Worm (Caenorhabditis elegans) whole organism, late embryonic: ENCODE data around the gene nlt-1.

ENCODE experiments used
- C08G9.2 ChIP-seq: sonication (generic microtip); optimal IDR thresholded peaks from 2 replicates; lab custom pipeline; 2016; ENCODE audit warnings: mild to moderate bottlenecking, missing genetic modification characterization, moderate library complexity, missing compliant biosample characterization
- K02D7.2 ChIP-seq: sonication (generic microtip); optimal IDR thresholded peaks from 2 replicates; lab custom pipeline; 2017; ENCODE audit warnings: mild to moderate bottlenecking, missing genetic modification characterization, missing compliant biosample characterization
- T23F11.4 ChIP-seq: fragments of 200-800 bp; sonication (Bioruptor generic); optimal IDR thresholded peaks from 2 replicates; lab custom pipeline; 2018; ENCODE audit warnings: mild to moderate bottlenecking, missing genetic modification characterization, missing compliant biosample characterization
- Y22D7AL.16 ChIP-seq: sonication (generic microtip); optimal IDR thresholded peaks from 2 replicates; lab custom pipeline; 2016; ENCODE audit warnings: missing genetic modification characterization, missing compliant biosample characterization
- ahr-1 ChIP-seq: sonication (generic microtip); optimal IDR thresholded peaks from 2 replicates; lab custom pipeline; 2016; ENCODE audit warnings: missing genetic modification characterization, missing compliant biosample characterization
- ama-1 ChIP-seq: fragments of 150-350 bp; optimal IDR thresholded peaks from 2 replicates; lab custom pipeline; 2014
- ceh-14 ChIP-seq: sonication (generic microtip); optimal IDR thresholded peaks from 2 replicates; lab custom pipeline; 2016; ENCODE audit warnings: missing genotype, missing genetic modification characterization, missing compliant biosample characterization
- ceh-30 ChIP-seq: fragments of 150-350 bp; optimal IDR thresholded peaks from 2 replicates; lab custom pipeline; 2014; ENCODE audit warnings: missing biosample characterization, missing genetic modification characterization
- ceh-31 ChIP-seq: sonication (generic microtip); optimal IDR thresholded peaks from 2 replicates; lab custom pipeline; 2016; ENCODE audit warnings: missing genetic modification characterization, missing compliant biosample characterization
- ceh-48 ChIP-seq: sonication (generic microtip); optimal IDR thresholded peaks from 2 replicates; lab custom pipeline; 2016; ENCODE audit warnings: missing genetic modification characterization, inconsistent platforms, missing compliant biosample characterization
- ceh-6 ChIP-seq: fragments of 200-800 bp; sonication (Bioruptor generic); optimal IDR thresholded peaks from 2 replicates; lab custom pipeline; 2018; ENCODE audit warnings: mild to moderate bottlenecking, missing genetic modification characterization, missing compliant biosample characterization
- che-1 ChIP-seq: sonication (generic microtip); optimal IDR thresholded peaks from 2 replicates; lab custom pipeline; 2016; ENCODE audit warnings: mild to moderate bottlenecking, missing genetic modification characterization, missing compliant biosample characterization
- dve-1 ChIP-seq: sonication (generic microtip); optimal IDR thresholded peaks from 2 replicates; lab custom pipeline; 2017; ENCODE audit warnings: antibody characterized with exemption, mild to moderate bottlenecking, missing genetic modification characterization, missing compliant biosample characterization
- elt-2 ChIP-seq: sonication (generic microtip); optimal IDR thresholded peaks from 2 replicates; lab custom pipeline; 2016; ENCODE audit warnings: missing genetic modification reagents, missing genetic modification characterization, missing compliant biosample characterization
- ets-4 ChIP-seq: sonication (generic microtip); optimal IDR thresholded peaks from 2 replicates; lab custom pipeline; 2016; ENCODE audit warnings: missing genetic modification characterization, missing compliant biosample characterization
- fax-1 ChIP-seq: sonication (generic microtip); optimal IDR thresholded peaks from 2 replicates; lab custom pipeline; 2016; ENCODE audit warnings: missing genotype, missing genetic modification characterization, missing compliant biosample characterization
- fkh-6 ChIP-seq: sonication (generic microtip); optimal IDR thresholded peaks from 2 replicates; lab custom pipeline; 2016; ENCODE audit warnings: missing genetic modification characterization, missing compliant biosample characterization
- gmeb-2 ChIP-seq: sonication (generic microtip); optimal IDR thresholded peaks from 2 replicates; lab custom pipeline; 2016; ENCODE audit warnings: missing genetic modification characterization, inconsistent platforms, missing compliant biosample characterization
- hlh-30 ChIP-seq: sonication (generic microtip); optimal IDR thresholded peaks from 2 replicates; lab custom pipeline; 2017; ENCODE audit warnings: antibody characterized with exemption, missing genetic modification characterization, missing compliant biosample characterization; ENCODE audit not compliant: insufficient read depth
- hlh-6 ChIP-seq: sonication (generic microtip); optimal IDR thresholded peaks from 2 replicates; lab custom pipeline; 2016; ENCODE audit warnings: missing genotype, missing genetic modification characterization, missing compliant biosample characterization
- hlh-8 ChIP-seq: sonication (generic microtip); optimal IDR thresholded peaks from 2 replicates; lab custom pipeline; 2016; ENCODE audit warnings: missing genotype, missing genetic modification characterization, missing compliant biosample characterization
- lim-6 ChIP-seq: sonication (generic microtip); optimal IDR thresholded peaks from 2 replicates; lab custom pipeline; 2016; ENCODE audit warnings: missing genetic modification characterization, missing compliant biosample characterization
- nfya-1 ChIP-seq: sonication (generic microtip); optimal IDR thresholded peaks from 2 replicates; lab custom pipeline; 2017; ENCODE audit warnings: missing genetic modification characterization, mild to moderate bottlenecking, missing compliant biosample characterization, antibody characterized with exemption, moderate library complexity
- nhr-232 ChIP-seq: sonication (generic microtip); optimal IDR thresholded peaks from 2 replicates; lab custom pipeline; 2016; ENCODE audit warnings: missing genetic modification characterization, missing compliant biosample characterization
- pax-1 ChIP-seq: fragments of 150-350 bp; optimal IDR thresholded peaks from 2 replicates; lab custom pipeline; 2014; ENCODE audit warnings: missing biosample characterization, missing genetic modification characterization
- pha-4 ChIP-seq: fragments of 150-350 bp; optimal IDR thresholded peaks from 2 replicates; lab custom pipeline; 2018; ENCODE audit warnings: missing biosample characterization, missing genetic modification reagents, missing genetic modification characterization
- pqm-1 ChIP-seq: sonication (generic microtip); optimal IDR thresholded peaks from 2 replicates; lab custom pipeline; 2016; ENCODE audit warnings: missing genetic modification characterization, missing compliant biosample characterization
- pros-1 ChIP-seq: fragments of 150-350 bp; optimal IDR thresholded peaks from 2 replicates; lab custom pipeline; 2014; ENCODE audit warnings: missing biosample characterization, missing genetic modification reagents, missing genetic modification characterization
- ref-2 ChIP-seq: sonication (generic microtip); optimal IDR thresholded peaks from 2 replicates; lab custom pipeline; 2016; ENCODE audit warnings: missing genetic modification characterization, missing compliant biosample characterization
- rnt-1 ChIP-seq: sonication (generic microtip); optimal IDR thresholded peaks from 2 replicates; lab custom pipeline; 2016; ENCODE audit warnings: missing genetic modification characterization, missing compliant biosample characterization
- sdc-2 ChIP-seq: sonication (generic microtip); optimal IDR thresholded peaks from 2 replicates; lab custom pipeline; 2016; ENCODE audit warnings: missing genotype, missing genetic modification characterization, missing compliant biosample characterization
- sox-2 ChIP-seq: fragments of 200-800 bp; sonication (Bioruptor generic); IDR thresholded peaks from 2 replicates; pipeline ENCODE4 v1.3.6; 2022; ENCODE audit warnings: missing genetic modification reagents, missing genetic modification characterization, missing compliant biosample characterization
- sox-4 ChIP-seq: sonication (generic microtip); optimal IDR thresholded peaks from 2 replicates; lab custom pipeline; 2017; ENCODE audit warnings: mild to moderate bottlenecking, missing genetic modification characterization, inconsistent platforms, missing compliant biosample characterization
- syd-9 ChIP-seq: sonication (generic microtip); optimal IDR thresholded peaks from 2 replicates; lab custom pipeline; 2016; ENCODE audit warnings: mild to moderate bottlenecking, missing genetic modification characterization, moderate library complexity, missing compliant biosample characterization
- ttx-3 ChIP-seq: sonication (generic microtip); optimal IDR thresholded peaks from 2 replicates; lab custom pipeline; 2016; ENCODE audit warnings: missing genetic modification reagents, missing genetic modification characterization, missing compliant biosample characterization
- unc-3 ChIP-seq, 2 experiments: fragments of 200-800 bp in 1 of 2; sonication (Bioruptor generic) in 1 of 2; sonication (generic microtip) in 1 of 2; conservative IDR thresholded peaks in 1 of 2; optimal IDR thresholded peaks in 1 of 2; 2 replicates each; pipeline versions ENCODE4 v1.3.6 to Lab custom; 2016 to 2022; ENCODE audit warnings: missing compliant biosample characterization in 2 of 2, missing genetic modification characterization in 2 of 2, missing genetic modification reagents in 1 of 2
- unc-42 ChIP-seq: sonication (generic microtip); optimal IDR thresholded peaks from 2 replicates; lab custom pipeline; 2016; ENCODE audit warnings: missing genotype, missing genetic modification characterization, missing compliant biosample characterization
- unc-55 ChIP-seq: sonication (generic microtip); optimal IDR thresholded peaks from 2 replicates; lab custom pipeline; 2017; ENCODE audit warnings: missing biosample characterization, missing genetic modification reagents, missing genetic modification characterization

Gene nlt-1

ce11 chrII:10001065-10001464, at the start of gene nlt-1:
Gene nlt-1 (minus strand): TSS chrII:10001142.
- TF ChIP-seq pqm-1 (tag; lab: Kevin White, UChicago) (peak; percentile 76), ceh-14 (no peak), ceh-6 (GFP tag; lab: Kevin White, UChicago) (no peak), elt-2 (tag; lab: Kevin White, UChicago) (peak; percentile 90)
- TF ChIP-seq, all 69 proteins: peak for 2

ce11 chrII:10048568-10048967, 47.6 kb upstream of the nlt-1 start, which contains the start of gene flp-4:
Gene flp-4 (plus strand): TSS chrII:10048868.
- no peak for TF ChIP-seq ets-4 (tag; lab: Kevin White, UChicago)
- no peak for TF ChIP-seq ceh-14
- TF ChIP-seq nfya-1 (tag; lab: Kevin White, UChicago) = no peak
- TF ChIP-seq hlh-6 = no peak
- no peak for TF ChIP-seq fkh-6 (tag; lab: Kevin White, UChicago)
- no peak for TF ChIP-seq Y22D7AL.16 (tag; lab: Kevin White, UChicago)
- TF ChIP-seq ceh-31 (tag; lab: Kevin White, UChicago) = no peak
- TF ChIP-seq ama-1 (lab: Kevin White, UChicago) = no peak
- TF ChIP-seq ceh-30 (tag; lab: Kevin White, UChicago) = no peak
- no peak for TF ChIP-seq T23F11.4 (GFP tag; lab: Kevin White, UChicago)
- TF ChIP-seq, all 69 proteins: peak for 0

ce11 chrII:10045670-10046069, 44.7 kb upstream of the nlt-1 start:
- TF ChIP-seq nfya-1 (tag; lab: Kevin White, UChicago) = no peak
- TF ChIP-seq sox-2 (GFP tag; lab: Robert Waterston, UW) = no peak

ce11 chrII:10044961-10045360, 44.0 kb upstream of the nlt-1 start, which contains the start of the genes F52H3.11 and bath-38:
Gene F52H3.11 (minus strand): TSS chrII:10045163.
Gene bath-38 (minus strand): TSS chrII:10045270.
- no peak for TF ChIP-seq ama-1 (lab: Kevin White, UChicago)
- TF ChIP-seq unc-42 (tag; lab: Kevin White, UChicago) = peak; percentile 13
- peak; percentile 42 for TF ChIP-seq ceh-31 (tag; lab: Kevin White, UChicago)
- no peak for TF ChIP-seq ceh-30 (tag; lab: Kevin White, UChicago)
- TF ChIP-seq nfya-1 (tag; lab: Kevin White, UChicago) = peak; percentile 15
- no peak for TF ChIP-seq ttx-3 (tag; lab: Kevin White, UChicago)

- no peak for TF ChIP-seq nfya-1 (tag; lab: Kevin White, UChicago)
- TF ChIP-seq ahr-1 (tag; lab: Kevin White, UChicago) = no peak
- no peak for TF ChIP-seq lim-6 (tag; lab: Kevin White, UChicago)
- no peak for TF ChIP-seq dve-1 (tag; lab: Kevin White, UChicago)
- no peak for TF ChIP-seq sox-4 (tag; lab: Kevin White, UChicago)
- TF ChIP-seq ceh-6 (GFP tag; lab: Kevin White, UChicago) = no peak
- no peak for TF ChIP-seq unc-3 (GFP tag; conservative IDR thresholded peaks at IDR 0.05; lab: Robert Waterston, UW)
- TF ChIP-seq unc-3 (tag; optimal IDR thresholded peaks at IDR 0.05; lab: Kevin White, UChicago) = no peak
- TF ChIP-seq pha-4 (tag; lab: Kevin White, UChicago) = no peak
- no peak for TF ChIP-seq elt-2 (tag; lab: Kevin White, UChicago)
- TF ChIP-seq Y22D7AL.16 (tag; lab: Kevin White, UChicago) = no peak
- TF ChIP-seq nhr-232 (tag; lab: Kevin White, UChicago) = no peak
- TF ChIP-seq hlh-6 = no peak
- no peak for TF ChIP-seq C08G9.2 (tag; lab: Kevin White, UChicago)
- no peak for TF ChIP-seq pros-1 (tag; lab: Kevin White, UChicago)
- TF ChIP-seq sdc-2 (tag; lab: Kevin White, UChicago) = no peak
These were observed 39.9 kb upstream of the nlt-1 start, which contains the start of gene ogr-2 for ce11 chrII:10040834-10041233. Gene ogr-2 (plus strand): TSS chrII:10041134.

ce11 chrII:10039799-10040198, 38.9 kb upstream of the nlt-1 start, which contains the start of gene let-268:
Gene let-268 (minus strand): TSS chrII:10039980.
- TF ChIP-seq hlh-30 (no peak), K02D7.2 (no peak), che-1 (tag; lab: Kevin White, UChicago) (no peak), ref-2 (tag; lab: Kevin White, UChicago) (no peak), C08G9.2 (tag; lab: Kevin White, UChicago) (no peak), hlh-8 (peak; percentile 78), pax-1 (tag; lab: Kevin White, UChicago) (no peak), syd-9 (tag; lab: Kevin White, UChicago) (no peak), gmeb-2 (tag; lab: Kevin White, UChicago) (no peak), nhr-232 (tag; lab: Kevin White, UChicago) (no peak), rnt-1 (tag; lab: Kevin White, UChicago) (no peak), unc-55 (GFP tag; lab: Kevin White, UChicago) (peak; percentile 21), ceh-48 (no peak), fax-1 (tag; lab: Kevin White, UChicago) (no peak)
- TF ChIP-seq, all 69 proteins: peak for 2
